Worm (Caenorhabditis elegans) whole organism, L2 larva: ENCODE data around the gene C17C3.6.
A peak's percentile ranks its signal among the peaks of the same experiment; 100 is the strongest.

ENCODE experiments used
- blmp-1 ChIP-seq: sonication (generic microtip); optimal IDR thresholded peaks from 2 replicates; lab custom pipeline; 2017; ENCODE audit warnings: missing genetic modification characterization, mild to moderate bottlenecking, missing compliant biosample characterization, antibody characterized with exemption, moderate library complexity; ENCODE audit not compliant: insufficient read depth
- lin-13 ChIP-seq: fragments of 150-350 bp; optimal IDR thresholded peaks from 2 replicates; lab custom pipeline; 2014; ENCODE audit warnings: missing biosample characterization, missing genetic modification reagents, missing genetic modification characterization
- lsy-2 ChIP-seq, 2 experiments: fragments of 150-350 bp in 1 of 2; sonication (generic microtip) in 1 of 2; optimal IDR thresholded peaks; 2 replicates each; lab custom pipeline; 2014 to 2017; ENCODE audit warnings: missing biosample characterization in 2 of 2, missing genetic modification characterization in 2 of 2
- nhr-11 ChIP-seq: fragments of 150-350 bp; optimal IDR thresholded peaks from 2 replicates; lab custom pipeline; 2014; ENCODE audit warnings: missing biosample characterization, missing genetic modification characterization
- ztf-11 ChIP-seq: sonication (generic microtip); optimal IDR thresholded peaks from 2 replicates; lab custom pipeline; 2017; ENCODE audit warnings: missing biosample characterization, missing genetic modification characterization

DNA sequence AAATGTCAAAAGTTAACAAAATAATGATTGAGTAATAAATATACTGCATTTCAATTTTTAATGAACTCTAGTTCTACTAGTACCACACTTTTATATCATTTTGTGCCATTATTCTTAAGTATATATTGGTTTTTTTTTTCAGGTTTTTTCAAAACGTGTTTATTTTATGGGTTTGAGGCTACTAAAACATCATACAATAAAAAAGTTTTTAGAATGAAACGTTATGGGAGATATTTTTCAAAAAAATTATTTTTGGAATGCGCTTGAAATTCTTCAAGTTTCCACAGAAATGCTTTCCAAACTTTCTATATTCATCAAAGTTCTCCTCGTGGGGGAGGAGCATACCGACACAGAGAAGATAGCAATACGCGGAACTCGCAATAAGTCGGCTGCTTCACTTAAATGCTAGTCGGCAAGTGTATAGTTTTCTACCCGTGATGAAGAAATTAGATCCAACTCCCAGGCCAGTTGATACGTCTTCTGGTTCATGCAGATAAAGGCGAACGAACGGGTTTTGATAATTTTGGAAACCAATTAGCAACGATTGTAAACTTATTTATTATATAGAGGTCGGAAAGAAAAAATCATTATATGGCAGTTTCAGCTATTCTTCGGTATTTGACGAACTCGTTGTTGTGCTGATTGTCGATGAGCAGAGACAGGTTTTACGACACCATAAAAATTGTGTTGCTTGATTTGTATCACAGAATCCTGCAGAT is 49.6 kb downstream of the C17C3.6 start, which contains the start of gene C17G10.10:
- TF ChIP-seq nhr-11 (tag; lab: Kevin White, UChicago), result no peak
- no peak for TF ChIP-seq blmp-1 (tag; lab: Kevin White, UChicago)
- TF ChIP-seq ztf-11 (tag; lab: Kevin White, UChicago), result no peak
- peak; percentile 53 for TF ChIP-seq lin-13 (GFP tag; lab: Kevin White, UChicago)
- TF ChIP-seq lsy-2 (tag; optimal IDR thresholded peaks at IDR 0.05; lab: Kevin White, UChicago), result peak; percentile 62 to 75
